Worm (Caenorhabditis elegans) whole organism, L2 larva: ENCODE data around the gene B0001.2.

Experiments used
- R02D3.7 ChIP-seq: fragments of 150-350 bp; optimal IDR thresholded peaks from 2 replicates; lab custom pipeline; 2014; ENCODE audit warnings: missing biosample characterization, missing genetic modification characterization
- aly-2 ChIP-seq: fragments of 150-350 bp; optimal IDR thresholded peaks from 2 replicates; lab custom pipeline; 2014; ENCODE audit warnings: missing biosample characterization, missing genetic modification characterization
- fos-1 ChIP-seq: fragments of 150-350 bp; optimal IDR thresholded peaks from 2 replicates; lab custom pipeline; 2014; ENCODE audit warnings: missing biosample characterization, missing genetic modification characterization
- lin-13 ChIP-seq: fragments of 150-350 bp; optimal IDR thresholded peaks from 2 replicates; lab custom pipeline; 2014; ENCODE audit warnings: missing biosample characterization, missing genetic modification reagents, missing genetic modification characterization
- mab-5 ChIP-seq: fragments of 150-350 bp; optimal IDR thresholded peaks from 2 replicates; lab custom pipeline; 2014; ENCODE audit warnings: missing biosample characterization, missing genetic modification characterization
- nhr-237 ChIP-seq: fragments of 150-350 bp; optimal IDR thresholded peaks from 2 replicates; lab custom pipeline; 2014; ENCODE audit warnings: missing biosample characterization, missing genetic modification characterization
- peb-1 ChIP-seq: fragments of 150-350 bp; optimal IDR thresholded peaks from 2 replicates; lab custom pipeline; 2014; ENCODE audit warnings: missing biosample characterization, missing genetic modification characterization
- skn-1 ChIP-seq: sonication (generic microtip); optimal IDR thresholded peaks from 2 replicates; lab custom pipeline; 2017; ENCODE audit warnings: missing biosample characterization, missing genetic modification characterization

- TF ChIP-seq R02D3.7 (tag; lab: Kevin White, UChicago) (no peak), mab-5 (tag; lab: Kevin White, UChicago) (no peak), lin-13 (GFP tag; lab: Kevin White, UChicago) (no peak), fos-1 (tag; lab: Kevin White, UChicago) (no peak), nhr-237 (tag; lab: Kevin White, UChicago) (no peak), peb-1 (tag; lab: Kevin White, UChicago) (no peak), aly-2 (tag; lab: Kevin White, UChicago) (no peak), skn-1 (tag; lab: Kevin White, UChicago) (no peak)
These were observed 48.0 kb upstream of the B0001.2 start for ce11 chrIV:12198816-12199215.
